Fruit fly (Drosophila melanogaster): ENCODE data around the gene CG4842.

Gene CG4842

dm6 chr3L:16347914-16348313, 20.3 kb upstream of the CG4842 start, which contains the start of gene mRpS34:
Gene mRpS34 (plus strand): TSS chr3L:16348074.
- TF ChIP-seq CG3919 (GFP tag; optimal IDR thresholded peaks at IDR 0.05) (no peak), CG10631 (GFP tag; optimal IDR thresholded peaks at IDR 0.05) (no peak), spab (GFP tag; optimal IDR thresholded peaks at IDR 0.05) (no peak), CG1621 (tag; optimal IDR thresholded peaks at IDR 0.05) (no peak), CG6808 (GFP tag; optimal IDR thresholded peaks at IDR 0.05) (no peak), OdsH (GFP tag; optimal IDR thresholded peaks at IDR 0.05) (no peak), Hr38 (GFP tag; optimal IDR thresholded peaks at IDR 0.05) (no peak), net (GFP tag; optimal IDR thresholded peaks at IDR 0.05) (no peak)

dm6 chr3L:16349686-16350085, 18.5 kb upstream of the CG4842 start:
- TF ChIP-seq dac (GFP tag; optimal IDR thresholded peaks at IDR 0.05) (no peak), CG10669 (GFP tag; optimal IDR thresholded peaks at IDR 0.05) (no peak)

- TF ChIP-seq CG1621 (tag; optimal IDR thresholded peaks at IDR 0.05), result no peak
- TF ChIP-seq fkh (GFP tag; optimal IDR thresholded peaks at IDR 0.05), result peak; percentile 99
Observed at dm6 chr3L:16351770-16352429, 16.3 kb upstream of the CG4842 start, which contains the start of the genes Golgin104 and Tcs3. Gene Golgin104 (minus strand): TSS chr3L:16351951. Gene Tcs3 (plus strand): TSS chr3L:16351991.

- TF ChIP-seq CG11762 (GFP tag; optimal IDR thresholded peaks at IDR 0.05; ENCODE audit: insufficient read depth) (no peak), Eip78C (GFP tag) (peak; percentile 1)
Observed at dm6 chr3L:16354197-16354596, 14.0 kb upstream of the CG4842 start, which contains the start of gene Pdh. Gene Pdh (minus strand): TSS chr3L:16354297.

dm6 chr3L:16356171-16356765, 11.9 kb upstream of the CG4842 start:
- TF ChIP-seq svp (GFP tag) (no peak), salr (GFP tag; optimal IDR thresholded peaks at IDR 0.05) (no peak), pdm3 (GFP tag; optimal IDR thresholded peaks at IDR 0.05) (no peak), fd85E (GFP tag; optimal IDR thresholded peaks at IDR 0.05) (no peak), CG11294 (GFP tag; IDR thresholded peaks at IDR 0.05) (no peak), eg (GFP tag; IDR thresholded peaks at IDR 0.05) (no peak), vri (GFP tag; optimal IDR thresholded peaks at IDR 0.05) (peak; percentile 72), Eip78C (GFP tag) (peak; percentile 40), fkh (GFP tag; optimal IDR thresholded peaks at IDR 0.05) (peak; percentile 62)

dm6 chr3L:16357187-16357728, 10.9 kb upstream of the CG4842 start:
- TF ChIP-seq vri (GFP tag; optimal IDR thresholded peaks at IDR 0.05) (peak; percentile 71), Met (GFP tag; optimal IDR thresholded peaks at IDR 0.05) (no peak), CG1621 (tag; optimal IDR thresholded peaks at IDR 0.05) (peak; percentile 21), CG4318 (GFP tag; optimal IDR thresholded peaks at IDR 0.05) (no peak), CG11294 (GFP tag; IDR thresholded peaks at IDR 0.05) (no peak), CG6163 (GFP tag; IDR thresholded peaks at IDR 0.05) (0 out of 3 replicates have a peak, but pooled peaks have one; percentile 25)

dm6 chr3L:16357860-16358259, 10.3 kb upstream of the CG4842 start:
- peak; percentile 14 for TF ChIP-seq esn (GFP tag; optimal IDR thresholded peaks at IDR 0.05)
- peak; percentile 78 for TF ChIP-seq Eip78C (GFP tag)
- TF ChIP-seq CG1621 (tag; optimal IDR thresholded peaks at IDR 0.05), result no peak
- no peak for TF ChIP-seq ss (GFP tag; optimal IDR thresholded peaks at IDR 0.05)
- no peak for TF ChIP-seq CG32006 (GFP tag; optimal IDR thresholded peaks at IDR 0.05)
- TF ChIP-seq CG11762 (GFP tag; optimal IDR thresholded peaks at IDR 0.05; ENCODE audit: insufficient read depth), result no peak
- no peak for TF ChIP-seq CG8319 (GFP tag; optimal IDR thresholded peaks at IDR 0.05)
- peak; percentile 38 for TF ChIP-seq CG6808 (GFP tag; optimal IDR thresholded peaks at IDR 0.05)
- TF ChIP-seq salr (GFP tag; optimal IDR thresholded peaks at IDR 0.05), result peak in 1 of 2 experiments; percentile 40
- peak; percentile 4 for TF ChIP-seq Sox14 (GFP tag; optimal IDR thresholded peaks at IDR 0.05)
